Worm (Caenorhabditis elegans) whole organism, L2 larva: Measurements from ENCODE around the gene Y17G7B.8.

Experiments
- C34F6.9 ChIP-seq: fragments of 150-350 bp; optimal IDR thresholded peaks from 2 replicates; lab custom pipeline; 2014; ENCODE audit warnings: missing biosample characterization, missing genetic modification characterization
- F13H6.1 ChIP-seq: sonication (generic microtip); optimal IDR thresholded peaks from 2 replicates; lab custom pipeline; 2016; ENCODE audit warnings: missing genetic modification characterization, missing compliant biosample characterization
- R02D3.7 ChIP-seq: fragments of 150-350 bp; optimal IDR thresholded peaks from 2 replicates; lab custom pipeline; 2014; ENCODE audit warnings: missing biosample characterization, missing genetic modification characterization
- Y55F3AM.14 ChIP-seq: fragments of 200-800 bp; sonication (Bioruptor generic); optimal IDR thresholded peaks from 2 replicates; lab custom pipeline; 2018; ENCODE audit warnings: mild to moderate bottlenecking, missing genetic modification characterization, missing compliant biosample characterization
- ZK546.5 ChIP-seq: sonication (generic microtip); optimal IDR thresholded peaks from 2 replicates; lab custom pipeline; 2017; ENCODE audit warnings: missing biosample characterization, missing genetic modification characterization
- aly-2 ChIP-seq: fragments of 150-350 bp; optimal IDR thresholded peaks from 2 replicates; lab custom pipeline; 2014; ENCODE audit warnings: missing biosample characterization, missing genetic modification characterization
- ama-1 ChIP-seq: fragments of 150-350 bp; optimal IDR thresholded peaks from 2 replicates; lab custom pipeline; 2018; ENCODE audit warnings: inconsistent platforms
- blmp-1 ChIP-seq: sonication (generic microtip); optimal IDR thresholded peaks from 2 replicates; lab custom pipeline; 2017; ENCODE audit warnings: missing genetic modification characterization, mild to moderate bottlenecking, missing compliant biosample characterization, antibody characterized with exemption, moderate library complexity; ENCODE audit not compliant: insufficient read depth
- ceh-16 ChIP-seq: fragments of 150-350 bp; optimal IDR thresholded peaks from 2 replicates; lab custom pipeline; 2014; ENCODE audit warnings: missing biosample characterization, missing genetic modification characterization
- ceh-82 ChIP-seq: fragments of 150-350 bp; optimal IDR thresholded peaks from 2 replicates; lab custom pipeline; 2014; ENCODE audit warnings: missing biosample characterization, missing genetic modification characterization
- crh-2 ChIP-seq: sonication (generic microtip); optimal IDR thresholded peaks from 2 replicates; lab custom pipeline; 2017; ENCODE audit warnings: missing biosample characterization, missing genetic modification characterization
- dmd-4 ChIP-seq: sonication (generic microtip); optimal IDR thresholded peaks from 2 replicates; lab custom pipeline; 2017; ENCODE audit warnings: missing biosample characterization, missing genetic modification characterization
- elt-1 ChIP-seq: fragments of 150-350 bp; optimal IDR thresholded peaks from 2 replicates; lab custom pipeline; 2014; ENCODE audit warnings: missing biosample characterization, missing genetic modification characterization
- elt-3 ChIP-seq: sonication (generic microtip); optimal IDR thresholded peaks from 2 replicates; lab custom pipeline; 2017; ENCODE audit warnings: missing biosample characterization, missing genetic modification characterization
- fos-1 ChIP-seq: fragments of 150-350 bp; optimal IDR thresholded peaks from 2 replicates; lab custom pipeline; 2014; ENCODE audit warnings: missing biosample characterization, missing genetic modification characterization
- gmeb-1 ChIP-seq: fragments of 150-350 bp; optimal IDR thresholded peaks from 2 replicates; lab custom pipeline; 2014; ENCODE audit warnings: missing biosample characterization, missing genetic modification characterization
- lin-11 ChIP-seq: fragments of 150-350 bp; sonication (generic microtip); optimal IDR thresholded peaks from 2 replicates; lab custom pipeline; 2014; ENCODE audit warnings: missing biosample characterization, missing genetic modification characterization, inconsistent platforms, mixed read lengths
- lin-13 ChIP-seq: fragments of 150-350 bp; optimal IDR thresholded peaks from 2 replicates; lab custom pipeline; 2014; ENCODE audit warnings: missing biosample characterization, missing genetic modification reagents, missing genetic modification characterization
- lin-39 ChIP-seq: fragments of 150-350 bp; optimal IDR thresholded peaks from 2 replicates; lab custom pipeline; 2014; ENCODE audit warnings: missing biosample characterization, missing genetic modification reagents, missing genetic modification characterization
- lsy-2 ChIP-seq, 2 experiments: fragments of 150-350 bp in 1 of 2; sonication (generic microtip) in 1 of 2; optimal IDR thresholded peaks; 2 replicates each; lab custom pipeline; 2014 to 2017; ENCODE audit warnings: missing biosample characterization in 2 of 2, missing genetic modification characterization in 2 of 2
- mab-5 ChIP-seq: fragments of 150-350 bp; optimal IDR thresholded peaks from 2 replicates; lab custom pipeline; 2014; ENCODE audit warnings: missing biosample characterization, missing genetic modification characterization
- mbf-1 ChIP-seq: sonication (generic microtip); optimal IDR thresholded peaks from 2 replicates; lab custom pipeline; 2017; ENCODE audit warnings: missing biosample characterization, missing genetic modification characterization
- mdl-1 ChIP-seq, 2 experiments: fragments of 150-350 bp in 1 of 2; sonication (generic microtip) in 1 of 2; optimal IDR thresholded peaks; 2 replicates each; lab custom pipeline; 2017; ENCODE audit warnings: missing biosample characterization in 2 of 2, missing genetic modification characterization in 2 of 2
- nhr-10 ChIP-seq: sonication (generic microtip); optimal IDR thresholded peaks from 2 replicates; lab custom pipeline; 2017; ENCODE audit warnings: missing biosample characterization, missing genetic modification characterization
- nhr-11 ChIP-seq: fragments of 150-350 bp; optimal IDR thresholded peaks from 2 replicates; lab custom pipeline; 2014; ENCODE audit warnings: missing biosample characterization, missing genetic modification characterization
- nhr-12 ChIP-seq: fragments of 150-350 bp; optimal IDR thresholded peaks from 2 replicates; lab custom pipeline; 2014; ENCODE audit warnings: missing biosample characterization, missing genetic modification characterization
- nhr-129 ChIP-seq: fragments of 150-350 bp; optimal IDR thresholded peaks from 2 replicates; lab custom pipeline; 2014; ENCODE audit warnings: missing biosample characterization, missing genetic modification characterization
- nhr-21 ChIP-seq: fragments of 150-350 bp; optimal IDR thresholded peaks from 2 replicates; lab custom pipeline; 2014; ENCODE audit warnings: missing biosample characterization, missing genetic modification characterization
- nhr-25 ChIP-seq: fragments of 150-350 bp; sonication (generic microtip); optimal IDR thresholded peaks from 3 replicates; lab custom pipeline; 2014; ENCODE audit warnings: missing biosample characterization, missing genetic modification characterization
- nhr-6 ChIP-seq: fragments of 150-350 bp; optimal IDR thresholded peaks from 2 replicates; lab custom pipeline; 2014; ENCODE audit warnings: missing biosample characterization, missing genetic modification characterization
- nhr-77 ChIP-seq: fragments of 150-350 bp; optimal IDR thresholded peaks from 2 replicates; lab custom pipeline; 2014; ENCODE audit warnings: missing biosample characterization, missing genetic modification characterization
- peb-1 ChIP-seq: fragments of 150-350 bp; optimal IDR thresholded peaks from 2 replicates; lab custom pipeline; 2014; ENCODE audit warnings: missing biosample characterization, missing genetic modification characterization
- sem-4 ChIP-seq: fragments of 150-350 bp; optimal IDR thresholded peaks from 2 replicates; lab custom pipeline; 2014; ENCODE audit warnings: missing biosample characterization, missing genetic modification reagents, missing genetic modification characterization
- skn-1 ChIP-seq: sonication (generic microtip); optimal IDR thresholded peaks from 2 replicates; lab custom pipeline; 2017; ENCODE audit warnings: missing biosample characterization, missing genetic modification characterization
- sma-3 ChIP-seq: sonication (generic microtip); optimal IDR thresholded peaks from 2 replicates; lab custom pipeline; 2016; ENCODE audit warnings: missing genetic modification reagents, missing genetic modification characterization, missing compliant biosample characterization
- sma-9 ChIP-seq, 2 experiments: fragments of 150-350 bp in 1 of 2; sonication (generic microtip) in 1 of 2; optimal IDR thresholded peaks; 2 replicates each; lab custom pipeline; 2014 to 2016; ENCODE audit warnings: missing genetic modification characterization in 2 of 2, mild to moderate bottlenecking in 1 of 2, missing biosample characterization in 1 of 2, missing compliant biosample characterization in 1 of 2, missing genetic modification reagents in 1 of 2, moderate library complexity in 1 of 2
- snpc-4 ChIP-seq: fragments of 150-350 bp; optimal IDR thresholded peaks from 2 replicates; lab custom pipeline; 2014; ENCODE audit warnings: missing biosample characterization, missing genetic modification characterization
- unc-39 ChIP-seq: fragments of 150-350 bp; optimal IDR thresholded peaks from 2 replicates; lab custom pipeline; 2014; ENCODE audit warnings: missing biosample characterization, missing genetic modification characterization
- unc-55 ChIP-seq: fragments of 150-350 bp; sonication (generic microtip); optimal IDR thresholded peaks from 3 replicates; lab custom pipeline; 2014; ENCODE audit warnings: missing biosample characterization, missing genetic modification reagents, missing genetic modification characterization
- unc-62 ChIP-seq: fragments of 150-350 bp; optimal IDR thresholded peaks from 2 replicates; lab custom pipeline; 2014; ENCODE audit warnings: missing biosample characterization, missing genetic modification reagents, missing genetic modification characterization
- zag-1 ChIP-seq: fragments of 150-350 bp; optimal IDR thresholded peaks from 2 replicates; lab custom pipeline; 2014; ENCODE audit warnings: missing biosample characterization, missing genetic modification characterization
- ztf-1 ChIP-seq: fragments of 200-800 bp; sonication (Bioruptor generic); conservative IDR thresholded peaks from 2 replicates; pipeline ENCODE4 v1.3.6; 2022; ENCODE audit warnings: missing genetic modification characterization, missing compliant biosample characterization
- ztf-4 ChIP-seq: fragments of 150-350 bp; optimal IDR thresholded peaks from 2 replicates; lab custom pipeline; 2014; ENCODE audit warnings: missing biosample characterization, missing genetic modification characterization

Y17G7B.8 gene

DNA sequence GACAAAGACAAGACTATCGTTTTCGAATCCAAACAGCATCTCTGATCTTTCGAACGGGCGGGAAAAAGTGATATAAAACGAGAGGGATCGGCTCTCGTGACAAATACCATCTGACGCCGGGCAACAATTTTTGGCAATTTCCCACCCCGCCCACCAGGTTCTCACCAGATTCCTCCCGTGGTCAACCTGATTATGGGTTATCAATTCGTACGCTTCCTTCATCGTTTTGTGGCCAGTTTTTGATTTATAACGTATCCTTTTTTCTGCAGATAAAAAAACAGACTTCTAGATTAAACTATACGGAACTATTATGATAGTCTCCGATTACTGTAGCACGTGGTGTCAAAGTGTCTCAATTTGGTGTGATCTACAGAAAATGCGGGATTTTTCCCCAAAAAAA, 25.4 kb upstream of the Y17G7B.8 start:
- peak; percentile 70 for TF ChIP-seq nhr-21 (tag; lab: Kevin White, UChicago)
- TF ChIP-seq peb-1 (tag; lab: Kevin White, UChicago), result no peak
- TF ChIP-seq nhr-25 (tag; lab: Kevin White, UChicago), result peak; percentile 30
- TF ChIP-seq R02D3.7 (tag; lab: Kevin White, UChicago), result no peak
- TF ChIP-seq nhr-129 (tag; lab: Kevin White, UChicago), result peak; percentile 21
- TF ChIP-seq blmp-1 (tag; lab: Kevin White, UChicago), result peak; percentile 30
- no peak for TF ChIP-seq Y55F3AM.14 (GFP tag; lab: Kevin White, UChicago)
- TF ChIP-seq unc-62 (GFP tag; lab: Kevin White, UChicago), result no peak
- TF ChIP-seq mbf-1 (tag; lab: Kevin White, UChicago), result no peak
- TF ChIP-seq lsy-2 (tag; optimal IDR thresholded peaks at IDR 0.05; lab: Kevin White, UChicago), result no peak
- TF ChIP-seq elt-1 (tag; lab: Kevin White, UChicago), result no peak
- no peak for TF ChIP-seq lin-11
- TF ChIP-seq sma-9 (GFP tag; optimal IDR thresholded peaks at IDR 0.05; lab: Kevin White, UChicago), result peak; percentile 49
- TF ChIP-seq sma-9 (tag; optimal IDR thresholded peaks at IDR 0.05; lab: Kevin White, UChicago), result no peak
- no peak for TF ChIP-seq mab-5 (tag; lab: Kevin White, UChicago)
- peak; percentile 21 for TF ChIP-seq sma-3 (GFP tag; lab: Kevin White, UChicago)
- no peak for TF ChIP-seq nhr-12 (tag; lab: Kevin White, UChicago)
- peak; percentile 19 for TF ChIP-seq ztf-4 (tag; lab: Kevin White, UChicago)
- TF ChIP-seq nhr-11 (tag; lab: Kevin White, UChicago), result no peak
- no peak for TF ChIP-seq lin-13 (GFP tag; lab: Kevin White, UChicago)
- TF ChIP-seq elt-3 (tag; lab: Kevin White, UChicago), result no peak
- peak; percentile 44 for TF ChIP-seq ama-1 (lab: Kevin White, UChicago)

DNA sequence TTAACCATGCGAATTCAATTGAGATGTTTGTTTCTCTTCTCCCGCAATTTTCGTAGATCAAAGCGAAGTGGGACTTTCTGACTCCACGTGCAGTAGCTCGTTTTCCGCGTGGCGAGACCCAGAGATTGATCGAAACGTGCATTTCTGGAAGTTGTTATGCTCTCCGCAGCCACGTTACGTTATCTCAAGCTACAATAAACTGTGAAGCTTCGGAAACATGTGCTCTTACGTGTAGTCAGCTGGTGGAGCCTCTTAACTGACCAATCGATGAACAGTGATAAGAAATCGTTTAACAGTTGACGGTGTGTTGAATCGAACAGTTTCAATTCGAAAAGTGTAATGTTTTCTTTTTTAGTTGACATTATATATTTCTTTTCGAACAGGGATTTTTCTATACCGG, 24.6 kb upstream of the Y17G7B.8 start:
- TF ChIP-seq fos-1 (tag; lab: Kevin White, UChicago) (peak; percentile 5), crh-2 (tag; lab: Kevin White, UChicago) (peak; percentile 40), gmeb-1 (no peak), ama-1 (lab: Kevin White, UChicago) (peak; percentile 41), sma-9 (GFP tag; optimal IDR thresholded peaks at IDR 0.05; lab: Kevin White, UChicago) (peak; percentile 46), sma-9 (tag; optimal IDR thresholded peaks at IDR 0.05; lab: Kevin White, UChicago) (no peak)

DNA sequence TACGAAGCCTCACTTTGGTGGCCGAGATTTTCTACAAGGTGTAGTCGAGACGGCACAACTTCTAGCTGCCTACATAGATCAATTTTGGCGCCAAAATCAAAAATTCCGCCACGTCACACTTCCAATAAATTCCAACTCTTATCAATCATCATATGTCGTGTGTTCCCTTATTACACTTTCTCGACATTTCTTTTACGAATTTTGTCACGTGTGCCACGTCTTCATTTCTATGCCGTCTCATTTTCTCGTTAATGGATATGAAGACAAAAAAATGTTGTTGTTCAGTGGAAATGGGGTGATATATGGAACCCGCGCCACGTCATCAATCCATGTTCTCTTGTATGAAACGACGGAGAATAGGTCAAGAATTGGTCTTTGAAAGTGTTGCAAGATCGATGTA, 24.1 kb upstream of the Y17G7B.8 start:
- TF ChIP-seq lin-39 (no peak), nhr-25 (tag; lab: Kevin White, UChicago) (peak; percentile 25), sma-9 (GFP tag; optimal IDR thresholded peaks at IDR 0.05; lab: Kevin White, UChicago) (peak; percentile 61), sma-9 (tag; optimal IDR thresholded peaks at IDR 0.05; lab: Kevin White, UChicago) (no peak), Y55F3AM.14 (GFP tag; lab: Kevin White, UChicago) (no peak), fos-1 (tag; lab: Kevin White, UChicago) (peak; percentile 9), nhr-129 (tag; lab: Kevin White, UChicago) (peak; percentile 46), nhr-21 (tag; lab: Kevin White, UChicago) (peak; percentile 67), crh-2 (tag; lab: Kevin White, UChicago) (peak; percentile 90), mdl-1 (tag; optimal IDR thresholded peaks at IDR 0.05; lab: Kevin White, UChicago) (peak in 1 of 2 experiments; percentile 33), sma-3 (GFP tag; lab: Kevin White, UChicago) (peak; percentile 55), nhr-12 (tag; lab: Kevin White, UChicago) (no peak)

- no peak for TF ChIP-seq aly-2
- TF ChIP-seq lsy-2 (tag; optimal IDR thresholded peaks at IDR 0.05; lab: Kevin White, UChicago), result peak in 1 of 2 experiments; percentile 24
- no peak for TF ChIP-seq F13H6.1 (tag; lab: Kevin White, UChicago)
- TF ChIP-seq ceh-16 (tag; lab: Kevin White, UChicago), result no peak
- no peak for TF ChIP-seq zag-1 (tag; lab: Kevin White, UChicago)
- no peak for TF ChIP-seq dmd-4
- no peak for TF ChIP-seq lin-39
- no peak for TF ChIP-seq fos-1 (tag; lab: Kevin White, UChicago)
- no peak for TF ChIP-seq R02D3.7 (tag; lab: Kevin White, UChicago)
- no peak for TF ChIP-seq peb-1 (tag; lab: Kevin White, UChicago)
- no peak for TF ChIP-seq C34F6.9 (tag; lab: Kevin White, UChicago)
- no peak for TF ChIP-seq nhr-10 (tag; lab: Kevin White, UChicago)
- peak; percentile 76 for TF ChIP-seq nhr-25 (tag; lab: Kevin White, UChicago)
- no peak for TF ChIP-seq unc-39 (tag; lab: Kevin White, UChicago)
- TF ChIP-seq ceh-82, result no peak
- TF ChIP-seq snpc-4 (tag; lab: Kevin White, UChicago), result no peak
- no peak for TF ChIP-seq skn-1 (tag; lab: Kevin White, UChicago)
- TF ChIP-seq ZK546.5 (tag; lab: Kevin White, UChicago), result no peak
- TF ChIP-seq nhr-12 (tag; lab: Kevin White, UChicago), result no peak
- TF ChIP-seq sma-3 (GFP tag; lab: Kevin White, UChicago), result peak; percentile 3
- no peak for TF ChIP-seq Y55F3AM.14 (GFP tag; lab: Kevin White, UChicago)
- no peak for TF ChIP-seq unc-62 (GFP tag; lab: Kevin White, UChicago)
- TF ChIP-seq nhr-77 (tag; lab: Kevin White, UChicago), result no peak
- TF ChIP-seq elt-3 (tag; lab: Kevin White, UChicago), result no peak
- TF ChIP-seq ztf-1 (GFP tag; lab: Robert Waterston, UW), result no peak
- no peak for TF ChIP-seq unc-55 (GFP tag; lab: Kevin White, UChicago)
- TF ChIP-seq sma-9 (GFP tag; optimal IDR thresholded peaks at IDR 0.05; lab: Kevin White, UChicago), result peak; percentile 81
- no peak for TF ChIP-seq sma-9 (tag; optimal IDR thresholded peaks at IDR 0.05; lab: Kevin White, UChicago)
- TF ChIP-seq sem-4 (tag; lab: Kevin White, UChicago), result no peak
- peak; percentile 97 for TF ChIP-seq nhr-129 (tag; lab: Kevin White, UChicago)
- TF ChIP-seq crh-2 (tag; lab: Kevin White, UChicago), result peak; percentile 60
- no peak for TF ChIP-seq nhr-6 (tag; lab: Kevin White, UChicago)
Measured at ce11 chrII:12050607-12051006, 23.1 kb upstream of the Y17G7B.8 start.
